Worm (Caenorhabditis elegans) whole organism, mixed stage, embryonic: ENCODE data around the gene Y51B9A.6.
A peak's percentile ranks its signal among the peaks of the same experiment; 100 is the strongest.

Source experiments
- M03D4.4 ChIP-seq: sonication (generic microtip); optimal IDR thresholded peaks from 2 replicates; lab custom pipeline; 2017; ENCODE audit warnings: mild to moderate bottlenecking, missing genetic modification characterization, missing compliant biosample characterization
- bed-3 ChIP-seq: fragments of 200-800 bp; sonication (Bioruptor generic); optimal IDR thresholded peaks from 3 replicates; lab custom pipeline; 2018; ENCODE audit warnings: mild to moderate bottlenecking, missing genetic modification characterization, moderate library complexity, missing compliant biosample characterization
- ceh-39 ChIP-seq: fragments of 150-350 bp; optimal IDR thresholded peaks from 2 replicates; lab custom pipeline; 2014; ENCODE audit warnings: missing biosample characterization, missing genetic modification characterization
- ceh-43 ChIP-seq: fragments of 200-800 bp; sonication (Bioruptor generic); optimal IDR thresholded peaks from 2 replicates; lab custom pipeline; 2018; ENCODE audit warnings: mild to moderate bottlenecking, missing genetic modification characterization, moderate library complexity, missing compliant biosample characterization
- ceh-83 ChIP-seq: fragments of 200-800 bp; sonication (Bioruptor generic); optimal IDR thresholded peaks from 2 replicates; lab custom pipeline; 2018; ENCODE audit warnings: mild to moderate bottlenecking, missing genetic modification characterization, missing compliant biosample characterization
- ces-1 ChIP-seq: fragments of 150-350 bp; optimal IDR thresholded peaks from 2 replicates; lab custom pipeline; 2014; ENCODE audit warnings: missing biosample characterization, missing genetic modification reagents, missing genetic modification characterization
- cnd-1 ChIP-seq: fragments of 200-800 bp; sonication (Bioruptor generic); optimal IDR thresholded peaks from 2 replicates; lab custom pipeline; 2018; ENCODE audit warnings: mild to moderate bottlenecking, missing genetic modification characterization, missing compliant biosample characterization
- drap-1 ChIP-seq: fragments of 200-800 bp; sonication (Bioruptor generic); optimal IDR thresholded peaks from 3 replicates; lab custom pipeline; 2018; ENCODE audit warnings: mild to moderate bottlenecking, missing genetic modification characterization, missing compliant biosample characterization
- elt-3 ChIP-seq: fragments of 150-350 bp; optimal IDR thresholded peaks from 2 replicates; lab custom pipeline; 2014; ENCODE audit warnings: missing biosample characterization, missing genetic modification characterization
- flh-1 ChIP-seq: fragments of 200-800 bp; sonication (Bioruptor generic); optimal IDR thresholded peaks from 2 replicates; lab custom pipeline; 2018; ENCODE audit warnings: mild to moderate bottlenecking, missing genetic modification characterization, moderate library complexity, missing compliant biosample characterization
- ham-2 ChIP-seq: fragments of 200-800 bp; sonication (Bioruptor generic); optimal IDR thresholded peaks from 2 replicates; lab custom pipeline; 2018; ENCODE audit warnings: mild to moderate bottlenecking, missing genetic modification characterization, missing compliant biosample characterization
- lin-13 ChIP-seq: fragments of 150-350 bp; optimal IDR thresholded peaks from 2 replicates; lab custom pipeline; 2014; ENCODE audit warnings: missing biosample characterization, missing genetic modification characterization
- lin-32 ChIP-seq: fragments of 200-800 bp; sonication (Bioruptor generic); optimal IDR thresholded peaks from 2 replicates; lab custom pipeline; 2018; ENCODE audit warnings: mild to moderate bottlenecking, missing genetic modification characterization, missing compliant biosample characterization
- lsy-2 ChIP-seq: fragments of 150-350 bp; optimal IDR thresholded peaks from 2 replicates; lab custom pipeline; 2014; ENCODE audit warnings: missing biosample characterization, missing genetic modification characterization
- mab-5 ChIP-seq: fragments of 150-350 bp; optimal IDR thresholded peaks from 2 replicates; lab custom pipeline; 2014; ENCODE audit warnings: missing biosample characterization, missing genetic modification characterization
- mep-1 ChIP-seq: fragments of 150-350 bp; optimal IDR thresholded peaks from 2 replicates; lab custom pipeline; 2017; ENCODE audit warnings: missing biosample characterization, missing genetic modification reagents, missing genetic modification characterization, inconsistent platforms
- mls-2 ChIP-seq: sonication (generic microtip); optimal IDR thresholded peaks from 2 replicates; lab custom pipeline; 2016; ENCODE audit warnings: mild to moderate bottlenecking, missing genetic modification characterization, moderate library complexity, missing compliant biosample characterization
- nhr-2 ChIP-seq: fragments of 150-350 bp; optimal IDR thresholded peaks from 2 replicates; lab custom pipeline; 2014; ENCODE audit warnings: missing biosample characterization, missing genetic modification characterization
- nhr-28 ChIP-seq: fragments of 150-350 bp; optimal IDR thresholded peaks from 2 replicates; lab custom pipeline; 2014; ENCODE audit warnings: missing biosample characterization, missing genetic modification characterization
- nhr-76 ChIP-seq: sonication (generic microtip); optimal IDR thresholded peaks from 2 replicates; lab custom pipeline; 2017; ENCODE audit warnings: missing biosample characterization, missing genetic modification characterization
- pha-4 ChIP-seq: fragments of 150-350 bp; optimal IDR thresholded peaks from 2 replicates; lab custom pipeline; 2018; ENCODE audit warnings: missing biosample characterization, missing genetic modification reagents, missing genetic modification characterization
- sem-2 ChIP-seq: fragments of 200-800 bp; sonication (Bioruptor generic); optimal IDR thresholded peaks from 2 replicates; lab custom pipeline; 2018; ENCODE audit warnings: mild to moderate bottlenecking, missing genetic modification characterization, missing compliant biosample characterization
- snpc-4 ChIP-seq: fragments of 150-350 bp; optimal IDR thresholded peaks from 2 replicates; lab custom pipeline; 2014; ENCODE audit warnings: missing biosample characterization, missing genetic modification characterization
- sptf-1 ChIP-seq: sonication (generic microtip); optimal IDR thresholded peaks from 2 replicates; lab custom pipeline; 2017; ENCODE audit warnings: mild to moderate bottlenecking, missing genetic modification characterization, moderate library complexity, missing compliant biosample characterization
- tbx-8 ChIP-seq: fragments of 200-800 bp; sonication (Bioruptor generic); optimal IDR thresholded peaks from 2 replicates; lab custom pipeline; 2018; ENCODE audit warnings: mild to moderate bottlenecking, missing genetic modification characterization, moderate library complexity, missing compliant biosample characterization
- unc-39 ChIP-seq: fragments of 150-350 bp; optimal IDR thresholded peaks from 2 replicates; lab custom pipeline; 2014; ENCODE audit warnings: missing biosample characterization, missing genetic modification characterization
- unc-62 ChIP-seq: fragments of 150-350 bp; optimal IDR thresholded peaks from 2 replicates; lab custom pipeline; 2014; ENCODE audit warnings: missing biosample characterization, missing genetic modification reagents, missing genetic modification characterization
- ztf-11 ChIP-seq: fragments of 150-350 bp; optimal IDR thresholded peaks from 2 replicates; lab custom pipeline; 2014; ENCODE audit warnings: missing biosample characterization, missing genetic modification characterization

Gene Y51B9A.6

ce11 chrII:9433609-9434008, 30.6 kb upstream of the Y51B9A.6 start, which contains the start of gene kin-15:
Gene kin-15 (minus strand): TSS chrII:9433709.
- TF ChIP-seq ceh-39 (tag; lab: Kevin White, UChicago) = no peak
- TF ChIP-seq lin-32 = no peak
- TF ChIP-seq nhr-28 = no peak
- no peak for TF ChIP-seq mep-1 (tag; lab: Kevin White, UChicago)
- TF ChIP-seq elt-3 (tag; lab: Kevin White, UChicago) = no peak
- no peak for TF ChIP-seq ztf-11 (tag; lab: Kevin White, UChicago)
- TF ChIP-seq ces-1 (GFP tag; lab: Kevin White, UChicago) = no peak
- no peak for TF ChIP-seq M03D4.4 (tag; lab: Kevin White, UChicago)
- TF ChIP-seq lin-13 = no peak
- TF ChIP-seq nhr-2 (tag; lab: Kevin White, UChicago) = no peak

DNA sequence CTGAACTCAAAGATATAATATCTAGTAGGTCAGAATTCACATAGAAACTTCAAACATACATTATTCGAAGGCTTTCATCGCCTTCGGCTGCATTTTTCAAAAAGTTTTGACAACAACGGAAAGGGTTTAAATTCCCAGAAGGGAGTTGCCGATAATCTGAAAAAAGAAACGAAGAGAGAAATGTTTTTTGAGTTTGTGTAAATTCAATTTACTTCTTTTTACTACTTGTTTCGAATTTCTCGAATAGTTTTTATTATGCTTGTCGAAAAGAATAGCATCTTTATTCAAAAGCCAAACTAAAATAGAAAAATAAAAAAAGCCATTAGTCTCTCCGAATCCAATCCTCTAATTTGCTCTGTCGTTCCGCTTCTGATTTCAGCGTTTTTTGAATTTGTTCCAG, 28.1 kb upstream of the Y51B9A.6 start:
- TF ChIP-seq ceh-43 (GFP tag; lab: Kevin White, UChicago) = no peak
- TF ChIP-seq lin-32 = no peak
- no peak for TF ChIP-seq drap-1 (GFP tag; lab: Kevin White, UChicago)
- TF ChIP-seq ces-1 (GFP tag; lab: Kevin White, UChicago) = peak; percentile 27
- TF ChIP-seq sem-2 (GFP tag; lab: Kevin White, UChicago) = no peak

DNA sequence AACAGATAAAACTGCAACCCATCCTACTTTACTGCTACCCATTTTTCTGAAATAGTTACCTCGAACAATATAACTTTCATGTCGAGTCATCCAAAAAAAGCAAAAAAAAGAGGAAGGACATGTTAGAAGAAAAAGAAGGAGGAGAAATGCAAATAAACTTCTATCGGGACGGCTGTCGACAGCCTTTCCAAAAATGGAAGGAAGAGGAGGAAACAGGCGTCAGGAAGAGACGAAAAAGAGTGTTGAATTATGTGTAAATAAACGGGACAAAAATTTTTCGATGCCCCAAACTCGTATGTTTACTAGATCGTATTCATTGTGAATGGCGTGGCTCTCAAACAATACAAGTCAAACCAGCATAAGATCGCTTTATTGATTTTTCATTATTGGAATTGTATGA, 24.7 kb upstream of the Y51B9A.6 start, which contains the start of gene M176.5:
Gene M176.5, minus strand, starts transcription at position 101 of the 400 bp plus-strand sequence.
- TF ChIP-seq flh-1 (GFP tag; lab: Kevin White, UChicago) = no peak
- no peak for TF ChIP-seq ceh-39 (tag; lab: Kevin White, UChicago)
- TF ChIP-seq pha-4 (tag; lab: Kevin White, UChicago) = no peak
- TF ChIP-seq snpc-4 (tag; lab: Kevin White, UChicago) = no peak
- no peak for TF ChIP-seq nhr-28
- TF ChIP-seq ztf-11 (tag; lab: Kevin White, UChicago) = no peak
- no peak for TF ChIP-seq sptf-1 (tag; lab: Kevin White, UChicago)
- TF ChIP-seq drap-1 (GFP tag; lab: Kevin White, UChicago) = no peak
- no peak for TF ChIP-seq ces-1 (GFP tag; lab: Kevin White, UChicago)

DNA sequence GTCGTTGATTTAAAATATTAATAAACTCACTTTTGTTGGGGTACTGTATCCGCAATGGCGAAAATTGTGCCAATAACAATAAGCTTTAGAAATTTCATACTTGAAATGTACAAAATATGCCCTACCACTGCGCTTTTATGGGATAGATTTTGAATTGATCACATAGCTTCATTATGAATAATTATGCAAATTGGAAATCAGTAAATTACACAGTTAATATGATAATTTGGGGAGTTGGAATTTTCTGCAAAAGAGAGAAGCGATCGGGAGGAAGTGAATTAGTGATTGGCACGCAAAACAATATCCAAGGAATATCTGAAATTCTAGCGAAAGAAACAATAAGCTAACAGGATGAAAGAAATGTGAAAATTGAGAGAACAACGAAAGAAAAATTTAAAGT, 23.1 kb upstream of the Y51B9A.6 start, which contains the start of gene M176.10:
Gene M176.10, minus strand, starts transcription at position 101 of the 400 bp plus-strand sequence.
- no peak for TF ChIP-seq drap-1 (GFP tag; lab: Kevin White, UChicago)
- TF ChIP-seq unc-39 (tag; lab: Kevin White, UChicago) = no peak
- no peak for TF ChIP-seq cnd-1 (tag; lab: Kevin White, UChicago)
- no peak for TF ChIP-seq nhr-76 (tag; lab: Kevin White, UChicago)
- no peak for TF ChIP-seq bed-3 (GFP tag; lab: Kevin White, UChicago)
- no peak for TF ChIP-seq M03D4.4 (tag; lab: Kevin White, UChicago)
- TF ChIP-seq unc-62 (GFP tag; lab: Kevin White, UChicago) = no peak
- no peak for TF ChIP-seq ceh-83 (GFP tag; lab: Kevin White, UChicago)
- no peak for TF ChIP-seq ceh-43 (GFP tag; lab: Kevin White, UChicago)

DNA sequence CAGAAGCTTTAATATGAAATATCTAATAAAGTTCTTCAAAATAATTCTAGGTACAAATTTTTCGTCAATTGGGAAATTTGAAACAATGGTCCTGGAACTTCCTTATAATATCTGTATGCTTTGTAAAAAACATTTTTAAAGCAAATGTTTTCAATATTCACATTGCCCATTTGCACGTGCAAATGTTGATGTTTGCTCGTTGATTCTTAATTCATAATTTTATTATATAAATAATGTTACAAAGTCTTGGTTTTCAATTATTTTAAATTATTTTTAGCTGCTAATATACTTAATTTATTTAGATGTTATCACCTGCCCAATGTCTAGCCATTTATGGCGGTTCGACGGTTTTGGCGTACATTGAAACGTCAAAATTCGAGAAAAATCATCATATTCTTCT, 19.0 kb upstream of the Y51B9A.6 start, which contains the start of gene M176.11:
Gene M176.11, plus strand, starts transcription at position 301 of the 400 bp plus-strand sequence.
- no peak for TF ChIP-seq lin-13
- TF ChIP-seq mls-2 = no peak
- TF ChIP-seq lin-32 = no peak
- no peak for TF ChIP-seq ceh-39 (tag; lab: Kevin White, UChicago)
- no peak for TF ChIP-seq ceh-83 (GFP tag; lab: Kevin White, UChicago)
- TF ChIP-seq bed-3 (GFP tag; lab: Kevin White, UChicago) = no peak
- no peak for TF ChIP-seq lsy-2 (tag; lab: Kevin White, UChicago)
- TF ChIP-seq ces-1 (GFP tag; lab: Kevin White, UChicago) = no peak
- TF ChIP-seq flh-1 (GFP tag; lab: Kevin White, UChicago) = no peak
- TF ChIP-seq tbx-8 (GFP tag; lab: Kevin White, UChicago) = no peak
- TF ChIP-seq nhr-28 = no peak
- no peak for TF ChIP-seq cnd-1 (tag; lab: Kevin White, UChicago)
- TF ChIP-seq ham-2 = no peak
- no peak for TF ChIP-seq nhr-2 (tag; lab: Kevin White, UChicago)
- no peak for TF ChIP-seq mab-5 (tag; lab: Kevin White, UChicago)
